Fruit fly (Drosophila melanogaster) whole organism, embryonic: Measurements from ENCODE around the gene CG7607.

Source experiments
- Ada2b ChIP-seq: fragments of 200-800 bp; sonication (Bioruptor generic); IDR thresholded peaks from 2 replicates; pipeline ENCODE4 v1.3.6; 2022; ENCODE audit warnings: missing biosample characterization, missing genetic modification characterization
- Antp ChIP-seq: fragments of 200-800 bp; sonication (Bioruptor generic); optimal IDR thresholded peaks from 3 replicates; lab custom pipeline; 2016; ENCODE audit warnings: missing biosample characterization, missing genetic modification characterization
- BEAF-32 ChIP-seq: fragments of 200-800 bp; sonication (Bioruptor generic); optimal IDR thresholded peaks from 3 replicates; lab custom pipeline; 2017; ENCODE audit warnings: missing biosample characterization, missing genetic modification characterization, mild to moderate bottlenecking, moderate library complexity, missing genetic modification reagents
- Bgb ChIP-seq: fragments of 200-800 bp; sonication (Bioruptor generic); IDR thresholded peaks from 2 replicates; pipeline ENCODE4 v1.3.6; 2022; ENCODE audit warnings: missing biosample characterization, missing genetic modification characterization; ENCODE audit not compliant: partially characterized antibody
- CG12071 ChIP-seq: fragments of 200-800 bp; sonication (Bioruptor generic); optimal IDR thresholded peaks from 3 replicates; lab custom pipeline; 2018; ENCODE audit warnings: missing biosample characterization, mild to moderate bottlenecking, missing genetic modification characterization
- CG13287 ChIP-seq: fragments of 200-800 bp; sonication (Bioruptor generic); IDR thresholded peaks from 2 replicates; pipeline ENCODE4 v1.3.6; 2022; ENCODE audit warnings: missing biosample characterization, missing genetic modification characterization; ENCODE audit not compliant: partially characterized antibody
- CG13894 ChIP-seq: fragments of 200-800 bp; sonication (Bioruptor generic); optimal IDR thresholded peaks from 3 replicates; lab custom pipeline; 2018; ENCODE audit warnings: missing biosample characterization, mild to moderate bottlenecking, missing genetic modification characterization, moderate library complexity
- CG14860 ChIP-seq: fragments of 200-800 bp; sonication (Bioruptor generic); IDR thresholded peaks from 3 replicates; pipeline ENCODE4 v1.3.6; 2022; ENCODE audit warnings: missing biosample characterization, missing genetic modification characterization; ENCODE audit not compliant: partially characterized antibody
- CG14965 ChIP-seq: fragments of 200-800 bp; sonication (Bioruptor generic); optimal IDR thresholded peaks from 2 replicates; lab custom pipeline; 2016; ENCODE audit warnings: missing biosample characterization, missing genetic modification characterization, borderline replicate concordance
- CG17361 ChIP-seq: fragments of 200-800 bp; sonication (Bioruptor generic); IDR thresholded peaks from 3 replicates; pipeline ENCODE4 v1.3.6; 2022; ENCODE audit warnings: missing biosample characterization, missing genetic modification characterization
- CG18011 ChIP-seq: fragments of 200-800 bp; sonication (Bioruptor generic); optimal IDR thresholded peaks from 2 replicates; lab custom pipeline; 2017; ENCODE audit warnings: missing biosample characterization, missing genetic modification characterization, mild to moderate bottlenecking, moderate library complexity, missing genotype
- CG18764 ChIP-seq: fragments of 200-800 bp; sonication (Bioruptor generic); optimal IDR thresholded peaks from 3 replicates; lab custom pipeline; 2016; ENCODE audit warnings: missing biosample characterization, missing genetic modification characterization
- CG30431 ChIP-seq: fragments of 200-800 bp; sonication (Bioruptor generic); optimal IDR thresholded peaks from 2 replicates; lab custom pipeline; 2017; ENCODE audit warnings: missing biosample characterization, missing genetic modification characterization
- CG3065 ChIP-seq: fragments of 200-800 bp; sonication (Bioruptor generic); optimal IDR thresholded peaks from 2 replicates; lab custom pipeline; 2016; ENCODE audit warnings: missing biosample characterization, missing genetic modification characterization
- CG32532 ChIP-seq: fragments of 200-800 bp; sonication (Bioruptor generic); IDR thresholded peaks from 2 replicates; pipeline ENCODE4 v1.3.6; 2022; ENCODE audit warnings: missing biosample characterization, missing genetic modification characterization
- CG4820 ChIP-seq: fragments of 200-800 bp; sonication (Bioruptor generic); optimal IDR thresholded peaks from 3 replicates; lab custom pipeline; 2016; ENCODE audit warnings: missing biosample characterization, missing genetic modification characterization
- CG5953 ChIP-seq: fragments of 200-800 bp; sonication (Bioruptor generic); IDR thresholded peaks from 2 replicates; pipeline ENCODE4 v1.3.6; 2022; ENCODE audit warnings: missing biosample characterization, missing genetic modification characterization
- CG6175 ChIP-seq: fragments of 200-800 bp; sonication (Bioruptor generic); IDR thresholded peaks from 3 replicates; pipeline ENCODE4 v1.3.6; 2022; ENCODE audit warnings: missing biosample characterization, missing genetic modification characterization
- CG6854 ChIP-seq: fragments of 200-800 bp; sonication (Bioruptor generic); optimal IDR thresholded peaks from 3 replicates; lab custom pipeline; 2017; ENCODE audit warnings: missing biosample characterization, mild to moderate bottlenecking, missing genetic modification characterization
- CG7786 ChIP-seq: fragments of 200-800 bp; sonication (Bioruptor generic); optimal IDR thresholded peaks from 2 replicates; lab custom pipeline; 2016; ENCODE audit warnings: missing biosample characterization, missing genetic modification characterization
- CG9797 ChIP-seq: fragments of 200-800 bp; sonication (Bioruptor generic); optimal IDR thresholded peaks from 3 replicates; lab custom pipeline; 2018; ENCODE audit warnings: missing biosample characterization, mild to moderate bottlenecking, missing genetic modification characterization
- NC2β ChIP-seq: fragments of 200-800 bp; sonication (Bioruptor generic); optimal IDR thresholded peaks from 2 replicates; lab custom pipeline; 2016; ENCODE audit warnings: missing biosample characterization, missing genetic modification characterization
- NK7.1 ChIP-seq: fragments of 200-800 bp; sonication (Bioruptor generic); optimal IDR thresholded peaks from 3 replicates; lab custom pipeline; 2016; ENCODE audit warnings: missing biosample characterization, missing genetic modification characterization
- YL-1 ChIP-seq: fragments of 200-800 bp; sonication (Bioruptor generic); optimal IDR thresholded peaks from 3 replicates; lab custom pipeline; 2017; ENCODE audit warnings: missing biosample characterization, mild to moderate bottlenecking, missing genetic modification characterization
- ac ChIP-seq: fragments of 200-800 bp; sonication (Bioruptor generic); optimal IDR thresholded peaks from 3 replicates; lab custom pipeline; 2017; ENCODE audit warnings: missing biosample characterization, mild to moderate bottlenecking, missing genetic modification characterization
- bbx ChIP-seq: fragments of 200-800 bp; sonication (Bioruptor generic); IDR thresholded peaks from 2 replicates; pipeline ENCODE4 v1.3.6; 2022; ENCODE audit warnings: missing biosample characterization, missing genetic modification characterization; ENCODE audit not compliant: partially characterized antibody
- bcd ChIP-seq: fragments of 200-800 bp; sonication (Bioruptor generic); optimal IDR thresholded peaks from 2 replicates; lab custom pipeline; 2017; ENCODE audit warnings: missing biosample characterization, mild to moderate bottlenecking, missing genetic modification characterization
- cg ChIP-seq: fragments of 200-800 bp; sonication (Bioruptor generic); optimal IDR thresholded peaks from 3 replicates; lab custom pipeline; 2019; ENCODE audit warnings: missing biosample characterization, mild to moderate bottlenecking, missing genetic modification characterization, moderate library complexity
- chif ChIP-seq, 2 experiments: fragments of 200-800 bp; sonication (Bioruptor generic); optimal IDR thresholded peaks; 3 replicates each; lab custom pipeline; 2016; ENCODE audit warnings: missing biosample characterization in 2 of 2, missing genetic modification characterization in 2 of 2
- ci ChIP-seq: fragments of 200-800 bp; sonication (Bioruptor generic); IDR thresholded peaks from 3 replicates; pipeline ENCODE4 v1.3.6; 2022; ENCODE audit warnings: missing biosample characterization, missing genetic modification characterization
- crp ChIP-seq, 2 experiments: fragments of 200-800 bp; sonication (Bioruptor generic); optimal IDR thresholded peaks; 2 replicates in 1 of 2; 3 replicates in 1 of 2; lab custom pipeline; 2017; ENCODE audit warnings: missing biosample characterization in 2 of 2, missing genetic modification characterization in 2 of 2, mild to moderate bottlenecking in 1 of 2, moderate library complexity in 1 of 2
- dmrt11E ChIP-seq: fragments of 200-800 bp; sonication (Bioruptor generic); optimal IDR thresholded peaks from 3 replicates; lab custom pipeline; 2018; ENCODE audit warnings: missing biosample characterization, mild to moderate bottlenecking, missing genetic modification characterization, moderate library complexity
- gsb ChIP-seq: fragments of 200-800 bp; sonication (Bioruptor generic); IDR thresholded peaks from 2 replicates; pipeline ENCODE4 v1.3.6; 2022; ENCODE audit warnings: missing biosample characterization, missing genetic modification characterization
- hkb ChIP-seq, 2 experiments: fragments of 200-800 bp in 1 of 2; fragments of >200 bp in 1 of 2; sonication (Bioruptor generic) in 1 of 2; IDR thresholded peaks in 1 of 2; optimal IDR thresholded peaks in 1 of 2; 2 replicates each; pipeline versions ENCODE4 v1.3.6 to Lab custom; 2017 to 2022; ENCODE audit warnings: missing biosample characterization in 1 of 2, missing genetic modification characterization in 1 of 2
- jing ChIP-seq: fragments of 200-800 bp; sonication (Bioruptor generic); optimal IDR thresholded peaks from 2 replicates; lab custom pipeline; 2018; ENCODE audit warnings: missing biosample characterization, mild to moderate bottlenecking, missing genetic modification characterization
- jumu ChIP-seq: fragments of 200-800 bp; sonication (Bioruptor generic); optimal IDR thresholded peaks from 3 replicates; lab custom pipeline; 2016; ENCODE audit warnings: missing biosample characterization, missing genetic modification characterization
- knrl ChIP-seq: fragments of 200-800 bp; sonication (Bioruptor generic); IDR thresholded peaks from 3 replicates; pipeline ENCODE4 v1.3.6; 2022; ENCODE audit warnings: missing biosample characterization, missing genetic modification characterization; ENCODE audit not compliant: partially characterized antibody
- lov ChIP-seq, 2 experiments: fragments of 200-800 bp in 1 of 2; fragments of >200 bp in 1 of 2; sonication (Bioruptor generic) in 1 of 2; IDR thresholded peaks in 1 of 2; optimal IDR thresholded peaks in 1 of 2; 2 replicates in 1 of 2; 3 replicates in 1 of 2; pipeline versions ENCODE4 v1.3.6 to Lab custom; 2017 to 2022; ENCODE audit warnings: missing biosample characterization in 1 of 2, missing genetic modification characterization in 1 of 2
- onecut ChIP-seq: fragments of 200-800 bp; sonication (Bioruptor generic); IDR thresholded peaks from 2 replicates; pipeline ENCODE4 v1.3.6; 2022; ENCODE audit warnings: missing biosample characterization, missing genetic modification characterization
- p53 ChIP-seq: fragments of 200-800 bp; sonication (Bioruptor generic); optimal IDR thresholded peaks from 2 replicates; lab custom pipeline; 2016; ENCODE audit warnings: missing biosample characterization, missing genetic modification characterization
- ro ChIP-seq: fragments of 200-800 bp; sonication (Bioruptor generic); IDR thresholded peaks from 2 replicates; pipeline ENCODE4 v1.3.6; 2022; ENCODE audit warnings: missing biosample characterization, missing genetic modification characterization
- sd ChIP-seq: fragments of 200-800 bp; sonication (Bioruptor generic); optimal IDR thresholded peaks from 3 replicates; lab custom pipeline; 2018; ENCODE audit warnings: missing biosample characterization, mild to moderate bottlenecking, missing genetic modification characterization, moderate library complexity
- sisA ChIP-seq: fragments of 200-800 bp; sonication (Bioruptor generic); IDR thresholded peaks from 2 replicates; pipeline ENCODE4 v1.3.6; 2022; ENCODE audit warnings: missing biosample characterization, missing genetic modification characterization
- sna ChIP-seq: fragments of 200-800 bp; sonication (Bioruptor generic); IDR thresholded peaks from 2 replicates; pipeline ENCODE4 v1.3.6; 2022; ENCODE audit warnings: missing biosample characterization, missing genetic modification characterization; ENCODE audit not compliant: partially characterized antibody
- sob ChIP-seq: fragments of 200-800 bp; sonication (Bioruptor generic); IDR thresholded peaks from 2 replicates; pipeline ENCODE4 v1.3.6; 2022; ENCODE audit warnings: missing biosample characterization, missing genetic modification characterization
- sqz ChIP-seq: fragments of 200-800 bp; sonication (Bioruptor generic); optimal IDR thresholded peaks from 3 replicates; lab custom pipeline; 2018; ENCODE audit warnings: missing biosample characterization, mild to moderate bottlenecking, missing genetic modification characterization
- wdn ChIP-seq: fragments of 200-800 bp; sonication (Bioruptor generic); IDR thresholded peaks from 2 replicates; pipeline ENCODE4 v1.3.6; 2022; ENCODE audit warnings: missing biosample characterization, missing genetic modification characterization

The CG7607 gene

dm6 chr3L:11205608-11206336 lies 6.4 kb downstream of the CG7607 start, which contains the start of gene Plod (continued):
- TF ChIP-seq sob (GFP tag; lab: Robert Waterston, UW) (peak; percentile 60; the same call in 1 of the 2 replicates), CG18011 (GFP tag; lab: Kevin White, UChicago) (no peak), crp (GFP tag; optimal IDR thresholded peaks at IDR 0.05; lab: Kevin White, UChicago) (peak; percentile 88 to 98), BEAF-32 (GFP tag; lab: Kevin White, UChicago) (peak; percentile 56), bbx (GFP tag; lab: Robert Waterston, UW) (peak; percentile 65; the same call in 1 of the 2 replicates), CG14965 (GFP tag; lab: Kevin White, UChicago) (no peak), bcd (GFP tag; lab: Kevin White, UChicago) (peak; percentile 41), CG6175 (GFP tag; lab: Robert Waterston, UW) (no peak), sisA (GFP tag; lab: Robert Waterston, UW) (no peak), wdn (GFP tag; lab: Robert Waterston, UW) (no peak), CG13287 (no peak; the same call in none of the 2 replicates), sna (no peak), p53 (no peak), CG9797 (GFP tag; lab: Kevin White, UChicago) (peak; percentile 78), CG6854 (GFP tag; lab: Kevin White, UChicago) (no peak), CG7786 (GFP tag; lab: Kevin White, UChicago) (no peak), ci (GFP tag; lab: Robert Waterston, UW) (peak; percentile 76; the same call in 2 of the 3 replicates), CG4820 (GFP tag; lab: Kevin White, UChicago) (no peak), CG32532 (peak; percentile 68; the same call in 1 of the 2 replicates), CG18764 (peak; percentile 0), CG14860 (GFP tag; lab: Robert Waterston, UW) (no peak; the same call in 2 of the 3 replicates), Bgb (GFP tag; lab: Robert Waterston, UW) (peak; percentile 63; the same call in 1 of the 2 replicates), CG3065 (GFP tag; lab: Kevin White, UChicago) (no peak), Ada2b (GFP tag; lab: Robert Waterston, UW) (no peak), lov (optimal IDR thresholded peaks at IDR 0.05; lab: Kevin White, UChicago) (no peak), lov (GFP tag; IDR thresholded peaks at IDR 0.05; lab: Robert Waterston, UW) (no peak), jumu (GFP tag; lab: Kevin White, UChicago) (no peak), NK7.1 (GFP tag; lab: Kevin White, UChicago) (no peak), ro (GFP tag; lab: Robert Waterston, UW) (no peak), ac (no peak), sqz (GFP tag; lab: Kevin White, UChicago) (peak; percentile 55), dmrt11E (tag; lab: Kevin White, UChicago) (peak; percentile 56), chif (GFP tag; optimal IDR thresholded peaks at IDR 0.05; lab: Kevin White, UChicago) (peak in 1 of 2 experiments; percentile 26), jing (GFP tag; lab: Kevin White, UChicago) (no peak), gsb (no peak), CG5953 (GFP tag; lab: Robert Waterston, UW) (no peak), knrl (GFP tag; lab: Robert Waterston, UW) (no peak; the same call in 2 of the 3 replicates), CG30431 (GFP tag; lab: Kevin White, UChicago) (no peak), NC2β (peak; percentile 31), YL-1 (GFP tag; lab: Kevin White, UChicago) (peak; percentile 63), CG13894 (tag; lab: Kevin White, UChicago) (peak; percentile 56), sd (peak; percentile 29), Antp (GFP tag; lab: Kevin White, UChicago) (peak; percentile 1), onecut (peak; percentile 32), CG17361 (GFP tag; lab: Robert Waterston, UW) (peak; percentile 78; the same call in 2 of the 3 replicates), hkb (optimal IDR thresholded peaks at IDR 0.05; lab: Kevin White, UChicago) (no peak), hkb (GFP tag; IDR thresholded peaks at IDR 0.05; lab: Robert Waterston, UW) (peak; percentile 55; the same call in 1 of the 2 replicates), CG12071 (peak; percentile 24), cg (GFP tag; lab: Kevin White, UChicago) (no peak)
